Worm (Caenorhabditis elegans) whole organism, L4 larva: ENCODE data around the gene K10D11.3.
A peak's percentile ranks its signal among the peaks of the same experiment; 100 is the strongest.

ENCODE experiments used
- D1046.2 ChIP-seq: fragments of 200-800 bp; sonication (Bioruptor generic); IDR thresholded peaks from 2 replicates; pipeline ENCODE4 v1.3.6; 2022; ENCODE audit warnings: missing genetic modification characterization, missing compliant biosample characterization
- Y75B8A.6 ChIP-seq: fragments of 200-800 bp; sonication (Bioruptor generic); IDR thresholded peaks from 2 replicates; pipeline ENCODE4 v1.3.6; 2022; ENCODE audit warnings: missing genetic modification reagents, missing genetic modification characterization, missing compliant biosample characterization
- ZK546.5 ChIP-seq, 2 experiments: sonication (generic microtip); optimal IDR thresholded peaks; 2 replicates each; lab custom pipeline; 2017; ENCODE audit warnings: missing biosample characterization in 2 of 2, missing genetic modification characterization in 2 of 2
- aha-1 ChIP-seq: fragments of 150-350 bp; peaks from one replicate; lab custom pipeline; 2014; ENCODE audit warnings: missing biosample characterization, missing genetic modification characterization
- ces-1 ChIP-seq: fragments of 150-350 bp; sonication (generic microtip); optimal IDR thresholded peaks from 4 replicates; lab custom pipeline; 2014; ENCODE audit warnings: missing biosample characterization, missing genetic modification reagents, missing genetic modification characterization
- cey-2 ChIP-seq: sonication (generic microtip); optimal IDR thresholded peaks from 3 replicates; lab custom pipeline; 2017; ENCODE audit warnings: missing genetic modification characterization, mild to moderate bottlenecking, missing compliant biosample characterization, antibody characterized with exemption, borderline replicate concordance; ENCODE audit not compliant: insufficient read depth
- ctbp-1 ChIP-seq: fragments of 200-800 bp; sonication (Bioruptor generic); IDR thresholded peaks from 2 replicates; pipeline ENCODE4 v1.3.6; 2022; ENCODE audit warnings: missing genetic modification reagents, missing genetic modification characterization, missing compliant biosample characterization
- daf-12 ChIP-seq: fragments of 150-350 bp; optimal IDR thresholded peaks from 2 replicates; lab custom pipeline; 2014; ENCODE audit warnings: missing biosample characterization, missing genetic modification reagents, missing genetic modification characterization
- daf-16 ChIP-seq, 3 experiments: sonication (generic microtip); optimal IDR thresholded peaks; 2 replicates each; lab custom pipeline; 2016 to 2017; ENCODE audit warnings: missing genetic modification characterization in 3 of 3, missing genetic modification reagents in 3 of 3, mild to moderate bottlenecking in 2 of 3, missing compliant biosample characterization in 2 of 3, missing biosample characterization in 1 of 3, moderate library complexity in 1 of 3
- daf-8 ChIP-seq: fragments of 200-800 bp; sonication (Bioruptor generic); IDR thresholded peaks from 2 replicates; pipeline ENCODE4 v1.3.6; 2022; ENCODE audit warnings: missing genetic modification characterization, missing compliant biosample characterization
- duxl-1 ChIP-seq: sonication (generic microtip); optimal IDR thresholded peaks from 2 replicates; lab custom pipeline; 2016; ENCODE audit warnings: mild to moderate bottlenecking, missing genetic modification characterization, moderate library complexity, missing compliant biosample characterization; ENCODE audit not compliant: poor library complexity
- dve-1 ChIP-seq: sonication (generic microtip); optimal IDR thresholded peaks from 2 replicates; lab custom pipeline; 2017; ENCODE audit warnings: antibody characterized with exemption, mild to moderate bottlenecking, missing genetic modification characterization, missing compliant biosample characterization; ENCODE audit not compliant: insufficient read depth
- egl-43 ChIP-seq: fragments of 200-800 bp; sonication (Bioruptor generic); IDR thresholded peaks from 2 replicates; pipeline ENCODE4 v1.3.6; 2022; ENCODE audit warnings: missing genetic modification reagents, missing genetic modification characterization, missing compliant biosample characterization
- fkh-10 ChIP-seq: fragments of 150-350 bp; optimal IDR thresholded peaks from 2 replicates; lab custom pipeline; 2014; ENCODE audit warnings: missing biosample characterization, missing genetic modification reagents, missing genetic modification characterization
- gei-8 ChIP-seq: fragments of 200-800 bp; sonication (Bioruptor generic); optimal IDR thresholded peaks from 2 replicates; lab custom pipeline; 2018; ENCODE audit warnings: mild to moderate bottlenecking, missing genetic modification characterization, missing compliant biosample characterization
- hlh-30 ChIP-seq: sonication (generic microtip); optimal IDR thresholded peaks from 2 replicates; lab custom pipeline; 2017; ENCODE audit warnings: antibody characterized with exemption, mild to moderate bottlenecking, missing genetic modification characterization, missing compliant biosample characterization; ENCODE audit not compliant: insufficient read depth
- hmg-1.1 ChIP-seq: fragments of 200-800 bp; sonication (Bioruptor generic); IDR thresholded peaks from 2 replicates; pipeline ENCODE4 v1.3.6; 2022; ENCODE audit warnings: missing genetic modification reagents, missing genetic modification characterization, missing compliant biosample characterization
- jun-1 ChIP-seq: fragments of 150-350 bp; optimal IDR thresholded peaks from 2 replicates; lab custom pipeline; 2014; ENCODE audit warnings: missing biosample characterization, missing genetic modification reagents, missing genetic modification characterization
- lim-7 ChIP-seq: fragments of 200-800 bp; sonication (Bioruptor generic); IDR thresholded peaks from 2 replicates; pipeline ENCODE4 v1.3.6; 2022; ENCODE audit warnings: missing genetic modification characterization, missing compliant biosample characterization
- lin-29 ChIP-seq: fragments of 200-800 bp; sonication (Bioruptor generic); IDR thresholded peaks from 2 replicates; pipeline ENCODE4 v1.3.6; 2022; ENCODE audit warnings: missing genetic modification reagents, missing genetic modification characterization, missing compliant biosample characterization
- madf-5 ChIP-seq, 2 experiments: fragments of 200-800 bp; sonication (Bioruptor generic); IDR thresholded peaks; 2 replicates each; pipeline ENCODE4 v1.3.6; 2022; ENCODE audit warnings: missing compliant biosample characterization in 2 of 2, missing genetic modification characterization in 2 of 2
- mep-1 ChIP-seq: fragments of 150-350 bp; sonication (generic microtip); optimal IDR thresholded peaks from 3 replicates; lab custom pipeline; 2014; ENCODE audit warnings: missing biosample characterization, missing genetic modification characterization
- mes-2 ChIP-seq: sonication (generic microtip); optimal IDR thresholded peaks from 2 replicates; lab custom pipeline; 2016; ENCODE audit warnings: missing genotype, mild to moderate bottlenecking, missing genetic modification characterization, missing compliant biosample characterization; ENCODE audit not compliant: poor library complexity, severe bottlenecking
- mxl-3 ChIP-seq: fragments of 200-800 bp; sonication (Bioruptor generic); optimal IDR thresholded peaks from 2 replicates; lab custom pipeline; 2018; ENCODE audit warnings: mild to moderate bottlenecking, missing genetic modification characterization, missing compliant biosample characterization
- nhr-102 ChIP-seq: sonication (generic microtip); optimal IDR thresholded peaks from 2 replicates; lab custom pipeline; 2016; ENCODE audit warnings: mild to moderate bottlenecking, missing genetic modification characterization, moderate library complexity, missing compliant biosample characterization
- nhr-11 ChIP-seq: fragments of 150-350 bp; optimal IDR thresholded peaks from 2 replicates; lab custom pipeline; 2014; ENCODE audit warnings: missing biosample characterization, missing genetic modification characterization
- nhr-111 ChIP-seq: fragments of 200-800 bp; sonication (Bioruptor generic); optimal IDR thresholded peaks from 2 replicates; lab custom pipeline; 2018; ENCODE audit warnings: mild to moderate bottlenecking, missing genetic modification characterization, missing compliant biosample characterization
- nhr-25 ChIP-seq: sonication (generic microtip); optimal IDR thresholded peaks from 2 replicates; lab custom pipeline; 2017; ENCODE audit warnings: missing genetic modification characterization, mild to moderate bottlenecking, missing compliant biosample characterization, antibody characterized with exemption, moderate library complexity, borderline replicate concordance; ENCODE audit not compliant: insufficient read depth
- nhr-28 ChIP-seq: fragments of 150-350 bp; optimal IDR thresholded peaks from 2 replicates; lab custom pipeline; 2014; ENCODE audit warnings: missing biosample characterization, missing genetic modification characterization
- nhr-41 ChIP-seq: fragments of 200-800 bp; sonication (Bioruptor generic); IDR thresholded peaks from 2 replicates; pipeline ENCODE4 v1.3.6; 2022; ENCODE audit warnings: missing genetic modification reagents, missing genetic modification characterization, missing compliant biosample characterization
- nhr-42 ChIP-seq: fragments of 200-800 bp; sonication (Bioruptor generic); IDR thresholded peaks from 2 replicates; pipeline ENCODE4 v1.3.6; 2022; ENCODE audit warnings: missing genetic modification characterization, missing compliant biosample characterization
- nhr-48 ChIP-seq: sonication (generic microtip); optimal IDR thresholded peaks from 2 replicates; lab custom pipeline; 2016; ENCODE audit warnings: mild to moderate bottlenecking, missing genetic modification characterization, missing compliant biosample characterization
- nhr-6 ChIP-seq: fragments of 150-350 bp; optimal IDR thresholded peaks from 2 replicates; lab custom pipeline; 2014; ENCODE audit warnings: missing biosample characterization, missing genetic modification characterization
- nhr-76 ChIP-seq: fragments of 150-350 bp; optimal IDR thresholded peaks from 2 replicates; lab custom pipeline; 2014; ENCODE audit warnings: missing biosample characterization, missing genetic modification characterization
- php-3 ChIP-seq: fragments of 200-800 bp; sonication (Bioruptor generic); IDR thresholded peaks from 2 replicates; pipeline ENCODE4 v1.3.6; 2022; ENCODE audit warnings: missing genetic modification reagents, missing genetic modification characterization, missing compliant biosample characterization
- pqm-1 ChIP-seq: sonication (generic microtip); optimal IDR thresholded peaks from 2 replicates; lab custom pipeline; 2017; ENCODE audit warnings: missing biosample characterization, missing genetic modification characterization
- snpc-1.2 ChIP-seq: fragments of 200-800 bp; sonication (Bioruptor generic); IDR thresholded peaks from 2 replicates; pipeline ENCODE4 v1.3.6; 2022; ENCODE audit warnings: missing genetic modification reagents, missing genetic modification characterization, missing compliant biosample characterization
- spr-3 ChIP-seq: fragments of 200-800 bp; sonication (Bioruptor generic); optimal IDR thresholded peaks from 2 replicates; lab custom pipeline; 2018; ENCODE audit warnings: mild to moderate bottlenecking, missing genetic modification characterization, missing compliant biosample characterization
- tra-1 ChIP-seq: fragments of 200-800 bp; sonication (Bioruptor generic); IDR thresholded peaks from 2 replicates; pipeline ENCODE4 v1.3.6; 2022; ENCODE audit warnings: missing genetic modification reagents, missing genetic modification characterization, missing compliant biosample characterization
- unc-39 ChIP-seq: sonication (generic microtip); optimal IDR thresholded peaks from 2 replicates; lab custom pipeline; 2017; ENCODE audit warnings: missing biosample characterization, missing genetic modification characterization
- unc-62 ChIP-seq, 3 experiments: fragments of 150-350 bp in 1 of 3; sonication (generic microtip); optimal IDR thresholded peaks in 2 of 3; peaks in 1 of 3; 1 replicate in 1 of 3; 2 replicates in 2 of 3; lab custom pipeline; 2014 to 2017; ENCODE audit warnings: missing biosample characterization in 3 of 3, missing genetic modification characterization in 3 of 3, missing genetic modification reagents in 3 of 3, missing genotype in 1 of 3
- zfp-2 ChIP-seq: sonication (generic microtip); optimal IDR thresholded peaks from 2 replicates; lab custom pipeline; 2016; ENCODE audit warnings: mild to moderate bottlenecking, missing genetic modification characterization, missing compliant biosample characterization
- zip-11 ChIP-seq: fragments of 200-800 bp; sonication (Bioruptor generic); IDR thresholded peaks from 2 replicates; pipeline ENCODE4 v1.3.6; 2022; ENCODE audit warnings: missing genetic modification characterization, missing compliant biosample characterization
- ztf-7 ChIP-seq: fragments of 150-350 bp; optimal IDR thresholded peaks from 2 replicates; lab custom pipeline; 2014; ENCODE audit warnings: missing biosample characterization, missing genetic modification characterization

The K10D11.3 gene

DNA sequence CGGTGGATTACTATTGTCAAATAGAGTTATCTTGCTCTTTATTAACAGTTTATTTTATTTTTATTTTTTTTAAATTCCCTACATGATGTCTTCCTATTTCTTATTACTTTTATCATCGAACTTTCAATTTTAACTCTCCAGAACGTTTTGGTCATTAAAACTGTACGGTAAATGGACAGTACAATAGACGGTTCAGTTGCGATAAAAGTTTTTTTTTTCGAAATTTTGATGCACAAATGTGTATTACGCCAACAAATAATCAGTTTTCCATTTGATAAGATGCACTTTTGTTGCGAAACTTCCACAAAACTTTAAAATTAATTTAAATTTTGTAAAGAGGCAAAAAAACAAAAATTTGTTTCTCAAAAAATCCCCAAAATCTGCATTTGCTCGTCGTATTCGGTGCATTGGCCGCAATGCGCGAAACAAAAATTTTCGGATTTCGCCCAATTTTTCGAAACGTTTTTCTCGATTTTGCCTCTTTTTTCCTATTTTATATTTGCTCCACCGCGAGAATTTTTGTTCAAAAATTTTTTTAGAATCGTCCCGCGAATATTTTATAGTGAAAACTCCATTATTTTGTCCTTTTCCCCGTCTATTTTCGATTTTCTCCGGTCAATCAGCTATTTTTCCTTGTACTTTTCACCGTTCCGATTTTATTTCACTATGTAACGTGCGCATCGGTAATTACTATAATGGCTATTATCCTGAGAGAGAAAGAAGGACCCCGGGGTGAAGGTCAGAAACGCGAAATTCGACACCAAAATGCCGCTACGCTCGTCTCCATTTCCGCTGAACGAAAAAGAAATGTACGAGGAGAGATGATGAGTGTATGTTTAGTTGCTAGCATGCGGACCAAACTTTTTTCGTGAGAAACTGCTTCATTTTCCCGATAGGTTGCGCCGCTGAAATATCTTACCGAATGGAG lies 43.1 kb upstream of the K10D11.3 start (continued):
- TF ChIP-seq daf-8 (no peak), Y75B8A.6 (no peak), duxl-1 (tag; lab: Kevin White, UChicago) (no peak), nhr-48 (tag; lab: Kevin White, UChicago) (no peak), zip-11 (GFP tag; lab: Robert Waterston, UW) (no peak), madf-5 (GFP tag; IDR thresholded peaks at IDR 0.05; lab: Robert Waterston, UW) (no peak), lim-7 (GFP tag; lab: Robert Waterston, UW) (no peak)

DNA sequence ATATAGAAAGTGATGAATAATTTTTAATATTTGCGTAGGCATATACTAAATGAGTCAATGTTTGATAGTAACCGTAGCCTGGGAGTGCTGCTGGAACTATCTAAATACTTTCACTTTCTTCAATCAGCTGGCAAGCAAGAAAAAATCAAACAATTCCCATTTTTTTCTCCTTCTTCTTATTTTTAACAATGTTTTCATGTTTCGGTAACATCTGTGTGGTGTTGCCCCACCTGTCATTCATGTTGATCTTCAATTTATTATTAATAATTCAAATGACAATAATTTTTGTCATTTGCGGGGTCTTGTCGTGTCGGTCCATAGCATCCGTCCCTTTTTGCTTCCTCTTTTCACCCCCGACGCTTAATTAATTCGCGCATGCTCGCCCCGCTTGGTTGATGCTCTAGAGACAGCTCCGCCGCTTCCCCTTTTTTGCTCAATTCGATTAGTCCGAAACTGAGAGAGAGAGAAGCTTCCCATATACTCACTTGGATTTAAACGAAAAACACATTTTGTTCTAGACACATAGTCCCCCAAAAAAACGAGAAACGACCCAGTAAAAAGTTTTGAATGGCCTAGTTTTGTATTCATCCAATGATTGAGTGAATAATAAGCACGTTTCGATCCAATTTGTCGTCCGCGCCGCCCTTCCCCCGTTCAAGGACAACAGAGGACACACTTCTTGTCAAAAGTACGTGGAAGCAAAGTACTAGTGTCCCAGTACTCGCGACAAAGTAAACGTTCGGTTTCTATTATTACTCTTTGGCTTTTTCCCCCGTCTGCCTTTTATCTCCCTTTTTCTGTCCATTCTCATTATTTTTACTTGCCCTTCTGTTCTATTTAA lies 42.1 kb upstream of the K10D11.3 start:
- TF ChIP-seq cey-2 (tag; lab: Kevin White, UChicago) (no peak), hmg-1.1 (GFP tag; lab: Robert Waterston, UW) (0 out of 2 replicates have a peak, but pooled peaks have one; percentile 5), pqm-1 (tag; lab: Kevin White, UChicago) (no peak), ztf-7 (tag; lab: Kevin White, UChicago) (no peak), ces-1 (GFP tag; lab: Kevin White, UChicago) (no peak), mes-2 (tag; lab: Kevin White, UChicago) (peak; percentile 8), nhr-41 (GFP tag; lab: Robert Waterston, UW) (no peak), unc-62 (GFP tag; optimal IDR thresholded peaks at IDR 0.05 in 1 of 2; lab: Kevin White, UChicago) (peak in 1 of 2 experiments; percentile 97), unc-62 (tag; optimal IDR thresholded peaks at IDR 0.05; lab: Kevin White, UChicago) (no peak), snpc-1.2 (GFP tag; lab: Robert Waterston, UW) (no peak), D1046.2 (GFP tag; lab: Robert Waterston, UW) (no peak), aha-1 (tag; lab: Kevin White, UChicago) (no peak), lin-29 (GFP tag; lab: Robert Waterston, UW) (no peak), egl-43 (GFP tag; lab: Robert Waterston, UW) (no peak), dve-1 (tag; lab: Kevin White, UChicago) (no peak), hlh-30 (tag; lab: Kevin White, UChicago) (no peak), mep-1 (tag; lab: Kevin White, UChicago) (no peak), ZK546.5 (tag; optimal IDR thresholded peaks at IDR 0.05; lab: Kevin White, UChicago) (no peak), daf-12 (tag; lab: Kevin White, UChicago) (no peak), tra-1 (GFP tag; lab: Robert Waterston, UW) (no peak), daf-16 (GFP tag; optimal IDR thresholded peaks at IDR 0.05; lab: Kevin White, UChicago) (no peak), daf-16 (tag; optimal IDR thresholded peaks at IDR 0.05; lab: Kevin White, UChicago) (no peak), nhr-42 (GFP tag; lab: Robert Waterston, UW) (no peak), zfp-2 (tag; lab: Kevin White, UChicago) (no peak), mxl-3 (GFP tag; lab: Kevin White, UChicago) (peak; percentile 7), nhr-11 (tag; lab: Kevin White, UChicago) (no peak), nhr-76 (tag; lab: Kevin White, UChicago) (no peak), nhr-25 (peak; percentile 18), unc-39 (no peak), nhr-111 (GFP tag; lab: Kevin White, UChicago) (no peak), ctbp-1 (no peak), nhr-28 (no peak), nhr-6 (tag; lab: Kevin White, UChicago) (no peak), spr-3 (GFP tag; lab: Kevin White, UChicago) (no peak), gei-8 (GFP tag; lab: Kevin White, UChicago) (no peak), fkh-10 (no peak), nhr-102 (tag; lab: Kevin White, UChicago) (no peak), php-3 (GFP tag; lab: Robert Waterston, UW) (no peak), jun-1 (tag; lab: Kevin White, UChicago) (no peak)
